Worm (Caenorhabditis elegans) whole organism, L4 larva: ENCODE measurements around the gene B0252.5.
A peak's percentile ranks its signal among the peaks of the same experiment; 100 is the strongest.

Source experiments
- F10B5.3 ChIP-seq: sonication (generic microtip); optimal IDR thresholded peaks from 2 replicates; lab custom pipeline; 2016; ENCODE audit warnings: mild to moderate bottlenecking, missing genetic modification characterization, missing compliant biosample characterization
- F26F4.8 ChIP-seq: fragments of 200-800 bp; sonication (Bioruptor generic); conservative IDR thresholded peaks from 2 replicates; pipeline ENCODE4 v1.3.6; 2022; ENCODE audit warnings: missing genetic modification characterization, missing compliant biosample characterization
- F37D6.2 ChIP-seq: sonication (generic microtip); optimal IDR thresholded peaks from 2 replicates; lab custom pipeline; 2016; ENCODE audit warnings: mild to moderate bottlenecking, missing genetic modification characterization, missing compliant biosample characterization
- F44E2.7 ChIP-seq: fragments of 200-800 bp; sonication (Bioruptor generic); IDR thresholded peaks from 2 replicates; pipeline ENCODE4 v2.1.2; 2022; ENCODE audit warnings: missing genetic modification characterization, missing compliant biosample characterization
- T20F7.1 ChIP-seq: fragments of 200-800 bp; sonication (Bioruptor generic); optimal IDR thresholded peaks from 2 replicates; lab custom pipeline; 2018; ENCODE audit warnings: mild to moderate bottlenecking, missing genetic modification characterization, missing compliant biosample characterization
- T26A8.4 ChIP-seq: fragments of 200-800 bp; sonication (Bioruptor generic); IDR thresholded peaks from 2 replicates; pipeline ENCODE4 v1.3.6; 2022; ENCODE audit warnings: missing genetic modification characterization, missing compliant biosample characterization
- Y105C5A.15 ChIP-seq: fragments of 200-800 bp; sonication (Bioruptor generic); IDR thresholded peaks from 2 replicates; pipeline ENCODE4 v1.3.6; 2022; ENCODE audit warnings: missing genetic modification characterization, missing compliant biosample characterization
- Y75B8A.6 ChIP-seq: fragments of 200-800 bp; sonication (Bioruptor generic); IDR thresholded peaks from 2 replicates; pipeline ENCODE4 v1.3.6; 2022; ENCODE audit warnings: missing genetic modification reagents, missing genetic modification characterization, missing compliant biosample characterization
- ZK337.2 ChIP-seq: fragments of 200-800 bp; sonication (Bioruptor generic); IDR thresholded peaks from 2 replicates; pipeline ENCODE4 v1.3.6; 2022; ENCODE audit warnings: missing genetic modification reagents, missing genetic modification characterization, missing compliant biosample characterization
- ZK546.5 ChIP-seq, 2 experiments: sonication (generic microtip); optimal IDR thresholded peaks; 2 replicates each; lab custom pipeline; 2017; ENCODE audit warnings: missing biosample characterization in 2 of 2, missing genetic modification characterization in 2 of 2
- aha-1 ChIP-seq: fragments of 150-350 bp; peaks from one replicate; lab custom pipeline; 2014; ENCODE audit warnings: missing biosample characterization, missing genetic modification characterization
- ama-1 ChIP-seq: fragments of 150-350 bp; optimal IDR thresholded peaks from 2 replicates; lab custom pipeline; 2014; ENCODE audit warnings: inconsistent platforms, mixed read lengths
- attf-4 ChIP-seq: sonication (generic microtip); optimal IDR thresholded peaks from 3 replicates; lab custom pipeline; 2017; ENCODE audit warnings: missing biosample characterization, missing genetic modification characterization
- ceh-20 ChIP-seq: fragments of 200-800 bp; sonication (Bioruptor generic); IDR thresholded peaks from 2 replicates; pipeline ENCODE4 v1.3.6; 2022; ENCODE audit warnings: missing genetic modification reagents, missing genetic modification characterization, missing compliant biosample characterization
- ceh-44 ChIP-seq: fragments of 200-800 bp; sonication (Bioruptor generic); IDR thresholded peaks from 2 replicates; pipeline ENCODE4 v1.3.6; 2022; ENCODE audit warnings: missing genetic modification reagents, missing genetic modification characterization, missing compliant biosample characterization
- ceh-82 ChIP-seq: sonication (generic microtip); optimal IDR thresholded peaks from 2 replicates; lab custom pipeline; 2017; ENCODE audit warnings: missing biosample characterization, missing genetic modification characterization
- daf-16 ChIP-seq, 3 experiments: sonication (generic microtip); optimal IDR thresholded peaks; 2 replicates each; lab custom pipeline; 2016 to 2017; ENCODE audit warnings: missing genetic modification characterization in 3 of 3, missing genetic modification reagents in 3 of 3, mild to moderate bottlenecking in 2 of 3, missing compliant biosample characterization in 2 of 3, missing biosample characterization in 1 of 3, moderate library complexity in 1 of 3
- dmd-8 ChIP-seq: fragments of 200-800 bp; sonication (Bioruptor generic); IDR thresholded peaks from 2 replicates; pipeline ENCODE4 v1.3.6; 2022; ENCODE audit warnings: missing genetic modification characterization, missing compliant biosample characterization
- dpl-1 ChIP-seq: fragments of 150-350 bp; optimal IDR thresholded peaks from 2 replicates; lab custom pipeline; 2014; ENCODE audit warnings: missing biosample characterization, missing genetic modification reagents, missing genetic modification characterization
- dve-1 ChIP-seq: sonication (generic microtip); optimal IDR thresholded peaks from 2 replicates; lab custom pipeline; 2017; ENCODE audit warnings: antibody characterized with exemption, mild to moderate bottlenecking, missing genetic modification characterization, missing compliant biosample characterization; ENCODE audit not compliant: insufficient read depth
- egl-43 ChIP-seq: fragments of 200-800 bp; sonication (Bioruptor generic); IDR thresholded peaks from 2 replicates; pipeline ENCODE4 v1.3.6; 2022; ENCODE audit warnings: missing genetic modification reagents, missing genetic modification characterization, missing compliant biosample characterization
- fos-1 ChIP-seq: fragments of 150-350 bp; optimal IDR thresholded peaks from 2 replicates; lab custom pipeline; 2014; ENCODE audit warnings: missing biosample characterization, missing genetic modification characterization
- gei-8 ChIP-seq: fragments of 200-800 bp; sonication (Bioruptor generic); optimal IDR thresholded peaks from 2 replicates; lab custom pipeline; 2018; ENCODE audit warnings: mild to moderate bottlenecking, missing genetic modification characterization, missing compliant biosample characterization
- hif-1 ChIP-seq, 2 experiments: sonication (generic microtip); optimal IDR thresholded peaks; 2 replicates each; lab custom pipeline; 2016 to 2017; ENCODE audit warnings: missing compliant biosample characterization in 2 of 2, missing genetic modification characterization in 2 of 2, missing genetic modification reagents in 2 of 2, missing genotype in 2 of 2, mild to moderate bottlenecking in 1 of 2
- hlh-11 ChIP-seq: fragments of 200-800 bp; sonication (Bioruptor generic); optimal IDR thresholded peaks from 2 replicates; lab custom pipeline; 2018; ENCODE audit warnings: mild to moderate bottlenecking, missing genetic modification characterization, missing compliant biosample characterization
- hlh-30 ChIP-seq: sonication (generic microtip); optimal IDR thresholded peaks from 2 replicates; lab custom pipeline; 2017; ENCODE audit warnings: antibody characterized with exemption, mild to moderate bottlenecking, missing genetic modification characterization, missing compliant biosample characterization; ENCODE audit not compliant: insufficient read depth
- lim-7 ChIP-seq: fragments of 200-800 bp; sonication (Bioruptor generic); IDR thresholded peaks from 2 replicates; pipeline ENCODE4 v1.3.6; 2022; ENCODE audit warnings: missing genetic modification characterization, missing compliant biosample characterization
- lin-1 ChIP-seq: fragments of 200-800 bp; sonication (Bioruptor generic); IDR thresholded peaks from 2 replicates; pipeline ENCODE4 v1.3.6; 2022; ENCODE audit warnings: missing genetic modification reagents, missing genetic modification characterization, missing compliant biosample characterization
- lin-13 ChIP-seq: fragments of 150-350 bp; optimal IDR thresholded peaks from 2 replicates; lab custom pipeline; 2014; ENCODE audit warnings: missing biosample characterization, missing genetic modification reagents, missing genetic modification characterization
- lin-29 ChIP-seq: fragments of 200-800 bp; sonication (Bioruptor generic); IDR thresholded peaks from 2 replicates; pipeline ENCODE4 v1.3.6; 2022; ENCODE audit warnings: missing genetic modification reagents, missing genetic modification characterization, missing compliant biosample characterization
- lin-38 ChIP-seq: fragments of 200-800 bp; sonication (Bioruptor generic); IDR thresholded peaks from 2 replicates; pipeline ENCODE4 v1.3.6; 2022; ENCODE audit warnings: missing genetic modification reagents, missing genetic modification characterization, missing compliant biosample characterization
- lin-39 ChIP-seq: fragments of 150-350 bp; optimal IDR thresholded peaks from 2 replicates; lab custom pipeline; 2014; ENCODE audit warnings: missing biosample characterization, missing genetic modification reagents, missing genetic modification characterization
- lsy-2 ChIP-seq, 2 experiments: fragments of 150-350 bp in 1 of 2; sonication (generic microtip) in 1 of 2; optimal IDR thresholded peaks; 2 replicates each; lab custom pipeline; 2014 to 2017; ENCODE audit warnings: missing biosample characterization in 2 of 2, missing genetic modification characterization in 2 of 2
- madf-9 ChIP-seq: fragments of 200-800 bp; sonication (Bioruptor generic); conservative IDR thresholded peaks from 2 replicates; pipeline ENCODE4 v1.3.6; 2022; ENCODE audit warnings: missing genetic modification reagents, missing genetic modification characterization, missing compliant biosample characterization
- mxl-2 ChIP-seq: fragments of 200-800 bp; sonication (Bioruptor generic); conservative IDR thresholded peaks from 2 replicates; pipeline ENCODE4 v1.3.6; 2022; ENCODE audit warnings: missing genetic modification reagents, missing genetic modification characterization, missing compliant biosample characterization
- nhr-10 ChIP-seq: fragments of 150-350 bp; optimal IDR thresholded peaks from 2 replicates; lab custom pipeline; 2014; ENCODE audit warnings: missing biosample characterization, missing genetic modification characterization
- nhr-111 ChIP-seq: fragments of 200-800 bp; sonication (Bioruptor generic); optimal IDR thresholded peaks from 2 replicates; lab custom pipeline; 2018; ENCODE audit warnings: mild to moderate bottlenecking, missing genetic modification characterization, missing compliant biosample characterization
- nhr-48 ChIP-seq: sonication (generic microtip); optimal IDR thresholded peaks from 2 replicates; lab custom pipeline; 2016; ENCODE audit warnings: mild to moderate bottlenecking, missing genetic modification characterization, missing compliant biosample characterization
- nhr-77 ChIP-seq: fragments of 150-350 bp; optimal IDR thresholded peaks from 2 replicates; lab custom pipeline; 2014; ENCODE audit warnings: missing biosample characterization, missing genetic modification characterization
- saeg-2 ChIP-seq: fragments of 200-800 bp; sonication (Bioruptor generic); IDR thresholded peaks from 2 replicates; pipeline ENCODE4 v1.3.6; 2022; ENCODE audit warnings: missing genetic modification reagents, missing genetic modification characterization, missing compliant biosample characterization
- set-16 ChIP-seq: fragments of 200-800 bp; sonication (Bioruptor generic); IDR thresholded peaks from 2 replicates; pipeline ENCODE4 v1.3.6; 2022; ENCODE audit warnings: missing genetic modification reagents, missing genetic modification characterization, missing compliant biosample characterization
- skn-1 ChIP-seq: fragments of 150-350 bp; optimal IDR thresholded peaks from 2 replicates; lab custom pipeline; 2014; ENCODE audit warnings: missing biosample characterization, missing genetic modification characterization
- snpc-1.2 ChIP-seq: fragments of 200-800 bp; sonication (Bioruptor generic); IDR thresholded peaks from 2 replicates; pipeline ENCODE4 v1.3.6; 2022; ENCODE audit warnings: missing genetic modification reagents, missing genetic modification characterization, missing compliant biosample characterization
- snpc-4 ChIP-seq: fragments of 150-350 bp; optimal IDR thresholded peaks from 2 replicates; lab custom pipeline; 2014; ENCODE audit warnings: missing biosample characterization, missing genetic modification characterization
- spr-3 ChIP-seq: fragments of 200-800 bp; sonication (Bioruptor generic); optimal IDR thresholded peaks from 2 replicates; lab custom pipeline; 2018; ENCODE audit warnings: mild to moderate bottlenecking, missing genetic modification characterization, missing compliant biosample characterization
- tra-1 ChIP-seq: fragments of 200-800 bp; sonication (Bioruptor generic); IDR thresholded peaks from 2 replicates; pipeline ENCODE4 v1.3.6; 2022; ENCODE audit warnings: missing genetic modification reagents, missing genetic modification characterization, missing compliant biosample characterization
- unc-130 ChIP-seq: sonication (generic microtip); optimal IDR thresholded peaks from 2 replicates; lab custom pipeline; 2016; ENCODE audit warnings: missing genetic modification reagents, missing genetic modification characterization, missing compliant biosample characterization
- zip-11 ChIP-seq: fragments of 200-800 bp; sonication (Bioruptor generic); IDR thresholded peaks from 2 replicates; pipeline ENCODE4 v1.3.6; 2022; ENCODE audit warnings: missing genetic modification characterization, missing compliant biosample characterization
- zip-2 ChIP-seq: fragments of 150-350 bp; optimal IDR thresholded peaks from 2 replicates; lab custom pipeline; 2014; ENCODE audit warnings: missing biosample characterization, missing genetic modification characterization

Gene B0252.5

DNA sequence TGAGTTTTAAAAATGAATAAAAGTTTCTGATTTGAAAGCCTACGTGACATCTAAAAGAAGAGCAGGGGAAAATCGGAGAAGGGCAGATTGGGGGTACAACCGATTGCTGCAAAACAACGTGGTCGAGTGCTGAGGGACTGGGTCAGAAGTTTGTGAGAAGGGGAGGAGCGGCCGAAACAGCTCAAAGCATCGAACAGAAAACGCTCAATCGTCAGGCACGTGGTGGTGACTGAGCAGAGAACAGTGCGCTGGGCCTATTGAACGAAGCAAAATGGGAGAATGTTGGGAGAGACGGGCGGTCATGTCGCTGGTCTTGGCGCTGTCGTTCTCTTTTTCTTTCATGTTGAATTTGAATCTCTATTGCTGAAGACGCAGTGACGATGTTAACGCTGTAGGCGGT is 27.5 kb downstream of the B0252.5 start (continued):
- TF ChIP-seq tra-1 (GFP tag; lab: Robert Waterston, UW), result 0 out of 2 replicates have a peak, but pooled peaks have one; percentile 20
- peak; percentile 70 for TF ChIP-seq dve-1 (tag; lab: Kevin White, UChicago)
- peak; percentile 74 for TF ChIP-seq egl-43 (GFP tag; lab: Robert Waterston, UW)
- TF ChIP-seq snpc-1.2 (GFP tag; lab: Robert Waterston, UW), result no peak
- TF ChIP-seq ceh-82 (tag; lab: Kevin White, UChicago), result no peak
- no peak for TF ChIP-seq fos-1 (tag; lab: Kevin White, UChicago)
- 0 out of 2 replicates have a peak, but pooled peaks have one; percentile 46 for TF ChIP-seq T26A8.4 (GFP tag; lab: Robert Waterston, UW)
- TF ChIP-seq zip-11 (GFP tag; lab: Robert Waterston, UW), result no peak
- TF ChIP-seq lin-38 (GFP tag; lab: Robert Waterston, UW), result peak; percentile 17; the same call in 1 of the 2 replicates
- TF ChIP-seq nhr-111 (GFP tag; lab: Kevin White, UChicago), result no peak
- no peak for TF ChIP-seq attf-4
- peak; percentile 58; the same call in 1 of the 2 replicates for TF ChIP-seq lim-7 (GFP tag; lab: Robert Waterston, UW)
- peak; percentile 95 for TF ChIP-seq ama-1
- TF ChIP-seq skn-1 (tag; lab: Kevin White, UChicago), result no peak
- peak; percentile 51; the same call in 1 of the 2 replicates for TF ChIP-seq ceh-20 (GFP tag; lab: Robert Waterston, UW)
- TF ChIP-seq unc-130 (GFP tag; lab: Kevin White, UChicago), result no peak
- no peak for TF ChIP-seq F44E2.7 (GFP tag; lab: Robert Waterston, UW)
- peak; percentile 79 for TF ChIP-seq set-16 (GFP tag; lab: Robert Waterston, UW)
- TF ChIP-seq snpc-4 (tag; lab: Kevin White, UChicago), result no peak
- peak; percentile 92 for TF ChIP-seq hlh-30 (tag; lab: Kevin White, UChicago)
- TF ChIP-seq nhr-10 (tag; lab: Kevin White, UChicago), result peak; percentile 73
- TF ChIP-seq T20F7.1, result no peak
- TF ChIP-seq ZK546.5 (tag; optimal IDR thresholded peaks at IDR 0.05; lab: Kevin White, UChicago), result no peak
- TF ChIP-seq lin-29 (GFP tag; lab: Robert Waterston, UW), result no peak
- TF ChIP-seq nhr-77, result peak; percentile 67
- TF ChIP-seq lin-13 (GFP tag; lab: Kevin White, UChicago), result peak; percentile 56
- peak; percentile 46 for TF ChIP-seq gei-8 (GFP tag; lab: Kevin White, UChicago)
- peak; percentile 41 to 98 for TF ChIP-seq hif-1 (tag; optimal IDR thresholded peaks at IDR 0.05; lab: Kevin White, UChicago)
- TF ChIP-seq, all 104 proteins: peak for 40

DNA sequence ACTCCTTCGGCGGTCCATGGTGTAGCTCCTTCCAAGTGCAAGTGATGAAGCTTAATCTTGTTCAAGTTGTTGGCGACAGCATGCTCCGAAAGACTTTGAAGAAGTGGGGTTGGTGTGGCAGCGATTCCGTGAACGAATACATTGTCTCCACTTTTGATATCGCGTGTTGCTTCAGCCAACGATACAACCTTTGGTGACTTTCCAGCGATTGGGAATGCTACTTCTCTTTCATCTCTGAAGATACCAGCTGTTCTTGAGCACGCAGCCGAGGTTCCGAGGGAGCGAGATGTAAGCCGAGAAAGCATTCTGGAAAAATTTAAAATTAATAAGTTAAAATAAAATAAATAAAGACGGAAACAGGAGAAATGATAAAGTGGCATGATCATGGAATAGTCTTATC is 28.6 kb downstream of the B0252.5 start, which contains the start of gene acer-1:
acer-1 (minus strand) TSS at position 306 of the 400 bp plus-strand sequence.
- TF ChIP-seq nhr-48 (tag; lab: Kevin White, UChicago) (no peak), F37D6.2 (tag; lab: Kevin White, UChicago) (no peak), hlh-11 (tag; lab: Kevin White, UChicago) (peak; percentile 18), ama-1 (peak; percentile 81), lin-39 (no peak), dpl-1 (no peak), F10B5.3 (tag; lab: Kevin White, UChicago) (no peak), saeg-2 (GFP tag; lab: Robert Waterston, UW) (0 out of 2 replicates have a peak, but pooled peaks have one; percentile 8), lin-29 (GFP tag; lab: Robert Waterston, UW) (no peak), zip-2 (tag; lab: Kevin White, UChicago) (no peak), dmd-8 (GFP tag; lab: Robert Waterston, UW) (no peak), mxl-2 (GFP tag; lab: Robert Waterston, UW) (no peak), Y75B8A.6 (GFP tag; lab: Robert Waterston, UW) (0 out of 2 replicates have a peak, but pooled peaks have one; percentile 6), gei-8 (GFP tag; lab: Kevin White, UChicago) (no peak), spr-3 (GFP tag; lab: Kevin White, UChicago) (no peak), madf-9 (peak; percentile 22; the same call in 1 of the 2 replicates), aha-1 (tag; lab: Kevin White, UChicago) (no peak), ZK337.2 (GFP tag; lab: Robert Waterston, UW) (no peak), F26F4.8 (GFP tag; lab: Robert Waterston, UW) (no peak), lsy-2 (tag; optimal IDR thresholded peaks at IDR 0.05; lab: Kevin White, UChicago) (no peak), Y105C5A.15 (GFP tag; lab: Robert Waterston, UW) (0 out of 2 replicates have a peak, but pooled peaks have one; percentile 25), dve-1 (tag; lab: Kevin White, UChicago) (no peak), lin-1 (no peak), ZK546.5 (tag; optimal IDR thresholded peaks at IDR 0.05; lab: Kevin White, UChicago) (no peak), F44E2.7 (GFP tag; lab: Robert Waterston, UW) (no peak), ceh-44 (no peak), daf-16 (GFP tag; optimal IDR thresholded peaks at IDR 0.05; lab: Kevin White, UChicago) (no peak), daf-16 (tag; optimal IDR thresholded peaks at IDR 0.05; lab: Kevin White, UChicago) (no peak)
